Fruit fly (Drosophila melanogaster) whole organism, embryonic: ENCODE data around the gene CG34276.
A peak's percentile ranks its signal among the peaks of the same experiment; 100 is the strongest.

ENCODE experiments used
- Ada2b ChIP-seq: fragments of 200-800 bp; sonication (Bioruptor generic); IDR thresholded peaks from 2 replicates; pipeline ENCODE4 v1.3.6; 2022; ENCODE audit warnings: missing biosample characterization, missing genetic modification characterization
- Atf-2 ChIP-seq: fragments of 200-800 bp; sonication (Bioruptor generic); optimal IDR thresholded peaks from 2 replicates; lab custom pipeline; 2016; ENCODE audit warnings: missing biosample characterization, missing genetic modification characterization
- BEAF-32 ChIP-seq: fragments of 200-800 bp; sonication (Bioruptor generic); optimal IDR thresholded peaks from 3 replicates; lab custom pipeline; 2017; ENCODE audit warnings: missing biosample characterization, missing genetic modification characterization, mild to moderate bottlenecking, moderate library complexity, missing genetic modification reagents
- CG12391 ChIP-seq: fragments of 200-800 bp; sonication (Bioruptor generic); optimal IDR thresholded peaks from 3 replicates; lab custom pipeline; 2018; ENCODE audit warnings: missing biosample characterization, mild to moderate bottlenecking, missing genetic modification characterization, moderate library complexity
- CG13296 ChIP-seq: fragments of 200-800 bp; sonication (Bioruptor generic); optimal IDR thresholded peaks from 3 replicates; lab custom pipeline; 2018; ENCODE audit warnings: missing biosample characterization, mild to moderate bottlenecking, missing genetic modification characterization
- CG13775 ChIP-seq: fragments of 200-800 bp; sonication (Bioruptor generic); optimal IDR thresholded peaks from 3 replicates; lab custom pipeline; 2017; ENCODE audit warnings: missing biosample characterization, mild to moderate bottlenecking, missing genetic modification characterization
- CG1529 ChIP-seq: fragments of 200-800 bp; sonication (Bioruptor generic); optimal IDR thresholded peaks from 3 replicates; lab custom pipeline; 2018; ENCODE audit warnings: missing biosample characterization, missing genetic modification characterization
- CG15479 ChIP-seq: fragments of 200-800 bp; sonication (Bioruptor generic); optimal IDR thresholded peaks from 3 replicates; lab custom pipeline; 2019; ENCODE audit warnings: missing biosample characterization, mild to moderate bottlenecking, missing genetic modification characterization, moderate library complexity
- CG15696 ChIP-seq: fragments of 200-800 bp; sonication (Bioruptor generic); optimal IDR thresholded peaks from 2 replicates; lab custom pipeline; 2019; ENCODE audit warnings: missing biosample characterization, mild to moderate bottlenecking, missing genetic modification characterization, moderate library complexity
- CG16813 ChIP-seq: fragments of 200-800 bp; sonication (Bioruptor generic); IDR thresholded peaks from 3 replicates; pipeline ENCODE4 v1.3.6; 2022; ENCODE audit warnings: missing biosample characterization, missing genetic modification characterization; ENCODE audit not compliant: partially characterized antibody
- CG16863 ChIP-seq: fragments of 200-800 bp; sonication (Bioruptor generic); optimal IDR thresholded peaks from 3 replicates; lab custom pipeline; 2016; ENCODE audit warnings: missing biosample characterization, missing genetic modification characterization
- CG1832 ChIP-seq: fragments of 200-800 bp; sonication (Bioruptor generic); optimal IDR thresholded peaks from 2 replicates; lab custom pipeline; 2017; ENCODE audit warnings: missing biosample characterization, mild to moderate bottlenecking, missing genetic modification characterization, inconsistent platforms
- CG18599 ChIP-seq: fragments of 200-800 bp; sonication (Bioruptor generic); optimal IDR thresholded peaks from 3 replicates; lab custom pipeline; 2017; ENCODE audit warnings: missing biosample characterization, missing genetic modification characterization, mild to moderate bottlenecking, moderate library complexity, missing genetic modification reagents
- CG34376 ChIP-seq: fragments of 200-800 bp; sonication (Bioruptor generic); optimal IDR thresholded peaks from 2 replicates; lab custom pipeline; 2018; ENCODE audit warnings: missing biosample characterization, mild to moderate bottlenecking, missing genetic modification characterization
- CG3995 ChIP-seq: fragments of 200-800 bp; sonication (Bioruptor generic); optimal IDR thresholded peaks from 3 replicates; lab custom pipeline; 2016; ENCODE audit warnings: missing biosample characterization, missing genetic modification characterization
- CG42726 ChIP-seq: fragments of 200-800 bp; sonication (Bioruptor generic); IDR thresholded peaks from 2 replicates; pipeline ENCODE4 v1.3.6; 2022; ENCODE audit warnings: missing biosample characterization, missing genetic modification characterization; ENCODE audit not compliant: partially characterized antibody
- CG5245 ChIP-seq: fragments of 200-800 bp; sonication (Bioruptor generic); optimal IDR thresholded peaks from 3 replicates; lab custom pipeline; 2016; ENCODE audit warnings: missing biosample characterization, missing genetic modification characterization
- CG6254 ChIP-seq: fragments of 200-800 bp; sonication (Bioruptor generic); optimal IDR thresholded peaks from 3 replicates; lab custom pipeline; 2017; ENCODE audit warnings: mild to moderate bottlenecking, missing biosample characterization, missing genetic modification reagents, missing genetic modification characterization
- CG6654 ChIP-seq: fragments of 200-800 bp; sonication (Bioruptor generic); optimal IDR thresholded peaks from 2 replicates; lab custom pipeline; 2017; ENCODE audit warnings: missing biosample characterization, mild to moderate bottlenecking, missing genetic modification characterization
- CG7928 ChIP-seq: fragments of 200-800 bp; sonication (Bioruptor generic); optimal IDR thresholded peaks from 2 replicates; lab custom pipeline; 2017; ENCODE audit warnings: missing biosample characterization, mild to moderate bottlenecking, missing genetic modification characterization
- CG8388 ChIP-seq: fragments of 200-800 bp; sonication (Bioruptor generic); optimal IDR thresholded peaks from 2 replicates; lab custom pipeline; 2019; ENCODE audit warnings: missing biosample characterization, mild to moderate bottlenecking, missing genetic modification characterization, moderate library complexity
- CG8478 ChIP-seq: fragments of >200 bp; optimal IDR thresholded peaks from 2 replicates; lab custom pipeline; 2018
- CG8944 ChIP-seq: fragments of 200-800 bp; sonication (Bioruptor generic); optimal IDR thresholded peaks from 3 replicates; lab custom pipeline; 2016; ENCODE audit warnings: missing biosample characterization, missing genetic modification characterization
- Dfd ChIP-seq, 2 experiments: fragments of >200 bp; optimal IDR thresholded peaks; 2 replicates each; lab custom pipeline; 2017; ENCODE audit warnings: missing biosample characterization in 2 of 2, missing genetic modification characterization in 2 of 2
- Dref ChIP-seq: fragments of 200-800 bp; sonication (Bioruptor generic); IDR thresholded peaks from 2 replicates; pipeline ENCODE4 v1.3.6; 2022; ENCODE audit warnings: missing biosample characterization, missing genetic modification characterization
- HLH4C ChIP-seq: fragments of 200-800 bp; sonication (Bioruptor generic); IDR thresholded peaks from 3 replicates; pipeline ENCODE4 v1.3.6; 2022; ENCODE audit warnings: missing biosample characterization, missing genetic modification characterization; ENCODE audit not compliant: partially characterized antibody
- Hmx ChIP-seq: fragments of 200-800 bp; sonication (Bioruptor generic); optimal IDR thresholded peaks from 2 replicates; lab custom pipeline; 2016; ENCODE audit warnings: missing biosample characterization, missing genetic modification characterization
- Kr ChIP-seq: fragments of 200-800 bp; sonication (Bioruptor generic); optimal IDR thresholded peaks from 2 replicates; lab custom pipeline; 2017; ENCODE audit warnings: missing biosample characterization, mild to moderate bottlenecking, missing genetic modification characterization
- Meics ChIP-seq: fragments of 200-800 bp; sonication (Bioruptor generic); optimal IDR thresholded peaks from 2 replicates; lab custom pipeline; 2017; ENCODE audit warnings: missing biosample characterization, mild to moderate bottlenecking, missing genetic modification characterization
- Mes4 ChIP-seq: fragments of 200-800 bp; sonication (Bioruptor generic); optimal IDR thresholded peaks from 2 replicates; lab custom pipeline; 2016; ENCODE audit warnings: missing biosample characterization, missing genetic modification characterization
- PHDP ChIP-seq: fragments of 200-800 bp; sonication (Bioruptor generic); optimal IDR thresholded peaks from 3 replicates; lab custom pipeline; 2018; ENCODE audit warnings: missing biosample characterization, mild to moderate bottlenecking, missing genetic modification characterization, moderate library complexity
- Pdp1 ChIP-seq, 2 experiments: fragments of 200-800 bp; sonication (Bioruptor generic); optimal IDR thresholded peaks; 3 replicates each; lab custom pipeline; 2016; ENCODE audit warnings: missing biosample characterization in 2 of 2, missing genetic modification characterization in 2 of 2, mild to moderate bottlenecking in 1 of 2, moderate library complexity in 1 of 2
- TFAM ChIP-seq: fragments of 200-800 bp; sonication (Bioruptor generic); optimal IDR thresholded peaks from 2 replicates; lab custom pipeline; 2017; ENCODE audit warnings: missing biosample characterization, missing genetic modification characterization, inconsistent platforms
- aop ChIP-seq: fragments of 200-800 bp; sonication (Bioruptor generic); IDR thresholded peaks from 2 replicates; pipeline ENCODE4 v1.3.6; 2022; ENCODE audit warnings: missing biosample characterization, missing genetic modification characterization
- bigmax ChIP-seq: fragments of 200-800 bp; sonication (Bioruptor generic); optimal IDR thresholded peaks from 2 replicates; lab custom pipeline; 2018; ENCODE audit warnings: missing biosample characterization, mild to moderate bottlenecking, missing genetic modification characterization
- br ChIP-seq: fragments of >200 bp; optimal IDR thresholded peaks from 2 replicates; lab custom pipeline; 2017
- cas ChIP-seq: fragments of 200-800 bp; sonication (Bioruptor generic); IDR thresholded peaks from 2 replicates; pipeline ENCODE4 v1.3.6; 2022; ENCODE audit warnings: missing biosample characterization, missing genetic modification characterization
- ewg ChIP-seq: fragments of 200-800 bp; sonication (Bioruptor generic); optimal IDR thresholded peaks from 3 replicates; lab custom pipeline; 2017; ENCODE audit warnings: mild to moderate bottlenecking, missing biosample characterization, missing genetic modification reagents, missing genetic modification characterization
- h ChIP-seq: fragments of >200 bp; optimal IDR thresholded peaks from 2 replicates; lab custom pipeline; 2017
- ham ChIP-seq: fragments of 200-800 bp; sonication (Bioruptor generic); IDR thresholded peaks from 2 replicates; pipeline ENCODE4 v1.3.6; 2022; ENCODE audit warnings: missing biosample characterization, missing genetic modification characterization
- jigr1 ChIP-seq: fragments of 200-800 bp; sonication (Bioruptor generic); IDR thresholded peaks from 3 replicates; pipeline ENCODE4 v1.3.6; 2022; ENCODE audit warnings: missing biosample characterization, missing genetic modification characterization
- mirr ChIP-seq: fragments of 200-800 bp; sonication (Bioruptor generic); optimal IDR thresholded peaks from 3 replicates; lab custom pipeline; 2018; ENCODE audit warnings: missing biosample characterization, mild to moderate bottlenecking, missing genetic modification characterization
- pb ChIP-seq: fragments of 200-800 bp; sonication (Bioruptor generic); optimal IDR thresholded peaks from 3 replicates; lab custom pipeline; 2016; ENCODE audit warnings: missing biosample characterization, missing genetic modification characterization
- pfk ChIP-seq: fragments of 200-800 bp; sonication (Bioruptor generic); optimal IDR thresholded peaks from 2 replicates; lab custom pipeline; 2018; ENCODE audit warnings: missing biosample characterization, mild to moderate bottlenecking, missing genetic modification characterization, moderate library complexity
- pnt ChIP-seq: fragments of 200-800 bp; sonication (Bioruptor generic); optimal IDR thresholded peaks from 3 replicates; lab custom pipeline; 2016; ENCODE audit warnings: missing biosample characterization, missing genetic modification characterization
- schlank ChIP-seq: fragments of 200-800 bp; sonication (Bioruptor generic); optimal IDR thresholded peaks from 2 replicates; lab custom pipeline; 2018; ENCODE audit warnings: missing biosample characterization, mild to moderate bottlenecking, missing genetic modification characterization
- so ChIP-seq: fragments of 200-800 bp; sonication (Bioruptor generic); IDR thresholded peaks from 3 replicates; pipeline ENCODE4 v1.3.6; 2022; ENCODE audit warnings: missing biosample characterization, missing genetic modification characterization
- trh ChIP-seq: fragments of 200-800 bp; sonication (Bioruptor generic); optimal IDR thresholded peaks from 2 replicates; lab custom pipeline; 2016; ENCODE audit warnings: missing biosample characterization, missing genetic modification characterization
- tx ChIP-seq: fragments of 200-800 bp; sonication (Bioruptor generic); optimal IDR thresholded peaks from 2 replicates; lab custom pipeline; 2016; ENCODE audit warnings: missing biosample characterization, missing genetic modification characterization
- vnd ChIP-seq: fragments of 200-800 bp; sonication (Bioruptor generic); IDR thresholded peaks from 3 replicates; pipeline ENCODE4 v1.3.6; 2022; ENCODE audit warnings: missing biosample characterization, missing genetic modification characterization; ENCODE audit not compliant: partially characterized antibody
- wor ChIP-seq: fragments of 200-800 bp; sonication (Bioruptor generic); IDR thresholded peaks from 2 replicates; pipeline ENCODE4 v1.3.6; 2022; ENCODE audit warnings: missing biosample characterization, missing genetic modification characterization
- yki ChIP-seq: fragments of >200 bp; optimal IDR thresholded peaks from 3 replicates; lab custom pipeline; 2018

Gene CG34276

DNA sequence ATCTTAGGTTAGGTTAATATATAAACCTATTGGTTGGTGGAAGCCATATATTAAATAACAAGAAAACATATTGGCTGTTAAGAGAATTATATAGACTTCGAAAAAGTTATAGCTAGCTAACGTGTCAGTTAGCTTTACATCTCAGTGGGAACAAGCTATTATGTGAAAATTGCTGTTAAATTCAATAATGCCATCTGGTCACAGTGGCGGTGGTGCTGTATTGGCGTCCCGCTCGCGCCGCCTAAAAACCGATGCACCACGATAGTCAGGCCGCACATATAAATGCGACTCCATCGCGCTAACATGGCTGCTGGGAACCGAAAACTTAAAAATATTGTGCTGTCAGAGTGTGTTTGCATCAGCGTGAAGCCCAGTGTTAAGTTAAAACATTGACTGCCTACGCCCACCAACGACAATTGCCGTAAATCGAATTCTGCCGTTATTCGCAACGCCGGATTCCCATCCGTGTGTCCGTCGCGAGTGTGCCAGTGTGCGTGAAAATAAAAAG is 47.6 kb downstream of the CG34276 start, which contains the start of gene Hel89B (continued):
- peak; percentile 9 for TF ChIP-seq CG3995
- peak; percentile 46 for TF ChIP-seq Meics
- TF ChIP-seq CG8944: peak; percentile 76
- TF ChIP-seq jigr1 (GFP tag; lab: Robert Waterston, UW): no peak
- no peak for TF ChIP-seq vnd (GFP tag; lab: Robert Waterston, UW)
- no peak for TF ChIP-seq CG6654 (GFP tag; lab: Kevin White, UChicago)
- no peak for TF ChIP-seq Kr (GFP tag; lab: Kevin White, UChicago)
- TF ChIP-seq Dfd (GFP tag; optimal IDR thresholded peaks at IDR 0.05; lab: Kevin White, UChicago): peak in 1 of 2 experiments; percentile 96
- TF ChIP-seq so (GFP tag; lab: Robert Waterston, UW): no peak
- peak; percentile 85 for TF ChIP-seq bigmax (GFP tag; lab: Kevin White, UChicago)
- no peak for TF ChIP-seq CG13296 (GFP tag; lab: Kevin White, UChicago)
- TF ChIP-seq ham (GFP tag; lab: Robert Waterston, UW): no peak
- peak; percentile 46 for TF ChIP-seq CG1832 (GFP tag; lab: Kevin White, UChicago)
- TF ChIP-seq cas (GFP tag; lab: Robert Waterston, UW): no peak
- TF ChIP-seq CG6254: no peak
- peak; percentile 46 for TF ChIP-seq Mes4 (GFP tag; lab: Kevin White, UChicago)
- TF ChIP-seq BEAF-32: peak; percentile 95
- peak; percentile 6 for TF ChIP-seq trh (GFP tag; lab: Kevin White, UChicago)
- peak; percentile 38 for TF ChIP-seq CG5245 (GFP tag; lab: Kevin White, UChicago)
- no peak for TF ChIP-seq ewg (GFP tag; lab: Kevin White, UChicago)
- TF ChIP-seq pnt: peak; percentile 57
- TF ChIP-seq CG15696 (tag; lab: Kevin White, UChicago): peak; percentile 73
- no peak for TF ChIP-seq pb
- no peak for TF ChIP-seq CG16813 (GFP tag; lab: Robert Waterston, UW)
- TF ChIP-seq h (lab: Kevin White, UChicago): no peak
- peak; percentile 18 for TF ChIP-seq CG16863 (GFP tag; lab: Kevin White, UChicago)
- no peak for TF ChIP-seq br
- peak; percentile 35 for TF ChIP-seq PHDP (tag; lab: Kevin White, UChicago)
- no peak for TF ChIP-seq pfk (GFP tag; lab: Kevin White, UChicago)
- no peak for TF ChIP-seq CG34376
- no peak for TF ChIP-seq Hmx (GFP tag; lab: Kevin White, UChicago)
- peak; percentile 54 for TF ChIP-seq CG13775
- peak; percentile 58 to 62 for TF ChIP-seq Pdp1 (GFP tag; optimal IDR thresholded peaks at IDR 0.05; lab: Kevin White, UChicago)
- TF ChIP-seq CG15479 (GFP tag; lab: Kevin White, UChicago): no peak
- TF ChIP-seq CG8388 (GFP tag; lab: Kevin White, UChicago): peak; percentile 23
- TF ChIP-seq CG42726 (GFP tag; lab: Robert Waterston, UW): no peak
- no peak for TF ChIP-seq CG8478 (lab: Kevin White, UChicago)
- TF ChIP-seq schlank (tag; lab: Kevin White, UChicago): no peak
- peak; percentile 87 for TF ChIP-seq CG12391 (tag; lab: Kevin White, UChicago)
- TF ChIP-seq CG18599 (GFP tag; lab: Kevin White, UChicago): peak; percentile 12
- TF ChIP-seq wor (GFP tag; lab: Robert Waterston, UW): no peak
- no peak for TF ChIP-seq TFAM
- no peak for TF ChIP-seq aop (GFP tag; lab: Robert Waterston, UW)
- no peak for TF ChIP-seq HLH4C (GFP tag; lab: Robert Waterston, UW)
- TF ChIP-seq yki (lab: Kevin White, UChicago): no peak
- TF ChIP-seq Ada2b (GFP tag; lab: Robert Waterston, UW): no peak
- peak; percentile 68 for TF ChIP-seq tx (GFP tag; lab: Kevin White, UChicago)
- TF ChIP-seq CG1529 (GFP tag; lab: Kevin White, UChicago): no peak
- TF ChIP-seq mirr (GFP tag; lab: Kevin White, UChicago): no peak
- no peak for TF ChIP-seq Dref (GFP tag; lab: Robert Waterston, UW)
- peak; percentile 12 for TF ChIP-seq CG7928 (GFP tag; lab: Kevin White, UChicago)
- no peak for TF ChIP-seq Atf-2 (GFP tag; lab: Kevin White, UChicago)
